Worm (Caenorhabditis elegans) whole organism, L1 larva: ENCODE measurements around the gene spig-7.

Source experiments
- C34B4.2 ChIP-seq: sonication (generic microtip); optimal IDR thresholded peaks from 2 replicates; lab custom pipeline; 2017; ENCODE audit warnings: mild to moderate bottlenecking, missing genetic modification characterization, missing compliant biosample characterization
- Y116A8C.19 ChIP-seq: sonication (generic microtip); optimal IDR thresholded peaks from 2 replicates; lab custom pipeline; 2016; ENCODE audit warnings: missing compliant biosample characterization, missing genetic modification characterization, borderline replicate concordance
- ama-1 ChIP-seq: fragments of 150-350 bp; optimal IDR thresholded peaks from 2 replicates; lab custom pipeline; 2014
- blmp-1 ChIP-seq: fragments of 150-350 bp; optimal IDR thresholded peaks from 2 replicates; lab custom pipeline; 2014; ENCODE audit warnings: missing biosample characterization, missing genetic modification characterization
- ceh-88 ChIP-seq: fragments of 200-800 bp; sonication (Bioruptor generic); IDR thresholded peaks from 2 replicates; pipeline ENCODE4 v1.3.6; 2022; ENCODE audit warnings: missing genetic modification characterization, missing compliant biosample characterization
- ces-1 ChIP-seq: fragments of 150-350 bp; optimal IDR thresholded peaks from 2 replicates; lab custom pipeline; 2014; ENCODE audit warnings: missing biosample characterization, missing genetic modification reagents, missing genetic modification characterization
- egl-13 ChIP-seq: sonication (generic microtip); optimal IDR thresholded peaks from 2 replicates; lab custom pipeline; 2016; ENCODE audit warnings: missing genotype, missing genetic modification reagents, missing genetic modification characterization, missing compliant biosample characterization
- elt-2 ChIP-seq: sonication (generic microtip); optimal IDR thresholded peaks from 2 replicates; lab custom pipeline; 2016; ENCODE audit warnings: missing genetic modification characterization, mild to moderate bottlenecking, inconsistent platforms, missing compliant biosample characterization, missing genetic modification reagents
- elt-3 ChIP-seq, 6 experiments: fragments of 150-350 bp in 1 of 6; sonication (generic microtip); optimal IDR thresholded peaks; 2 replicates each; lab custom pipeline; 2017 to 2018; ENCODE audit warnings: missing biosample characterization in 6 of 6, missing genetic modification characterization in 6 of 6, inconsistent platforms in 1 of 6
- fkh-10 ChIP-seq: sonication (generic microtip); optimal IDR thresholded peaks from 2 replicates; lab custom pipeline; 2017; ENCODE audit warnings: missing biosample characterization, missing genetic modification reagents, missing genetic modification characterization
- fkh-4 ChIP-seq: sonication (generic microtip); optimal IDR thresholded peaks from 2 replicates; lab custom pipeline; 2016; ENCODE audit warnings: missing compliant biosample characterization, missing genetic modification characterization, borderline replicate concordance
- hlh-4 ChIP-seq: sonication (generic microtip); optimal IDR thresholded peaks from 2 replicates; lab custom pipeline; 2016; ENCODE audit warnings: mild to moderate bottlenecking, missing genetic modification characterization, missing compliant biosample characterization
- hpl-2 ChIP-seq: fragments of 150-350 bp; optimal IDR thresholded peaks from 2 replicates; lab custom pipeline; 2014; ENCODE audit warnings: missing biosample characterization, missing genetic modification reagents, missing genetic modification characterization
- lin-13 ChIP-seq: fragments of 150-350 bp; optimal IDR thresholded peaks from 2 replicates; lab custom pipeline; 2014; ENCODE audit warnings: missing biosample characterization, missing genetic modification reagents, missing genetic modification characterization
- lin-14 ChIP-seq: fragments of 200-800 bp; sonication (Bioruptor generic); optimal IDR thresholded peaks from 2 replicates; lab custom pipeline; 2018; ENCODE audit warnings: mild to moderate bottlenecking, missing genetic modification characterization, moderate library complexity, missing compliant biosample characterization
- lin-15B ChIP-seq: fragments of 150-350 bp; sonication (generic microtip); optimal IDR thresholded peaks from 3 replicates; lab custom pipeline; 2014; ENCODE audit warnings: missing biosample characterization, missing genetic modification characterization
- lsy-2 ChIP-seq, 2 experiments: fragments of 150-350 bp; optimal IDR thresholded peaks; 2 replicates each; lab custom pipeline; 2014; ENCODE audit warnings: missing biosample characterization in 2 of 2, missing genetic modification characterization in 2 of 2
- mab-9 ChIP-seq: fragments of 200-800 bp; sonication (Bioruptor generic); IDR thresholded peaks from 2 replicates; pipeline ENCODE4 v1.3.6; 2022; ENCODE audit warnings: missing genetic modification reagents, missing genetic modification characterization, missing compliant biosample characterization
- mdl-1 ChIP-seq, 2 experiments: fragments of 150-350 bp; optimal IDR thresholded peaks; 2 replicates each; lab custom pipeline; 2014 to 2017; ENCODE audit warnings: missing biosample characterization in 2 of 2, missing genetic modification characterization in 2 of 2, inconsistent platforms in 1 of 2
- nhr-19 ChIP-seq: fragments of 200-800 bp; sonication (Bioruptor generic); conservative IDR thresholded peaks from 2 replicates; pipeline ENCODE4 v1.3.6; 2022; ENCODE audit warnings: missing genetic modification characterization, missing compliant biosample characterization
- nhr-20 ChIP-seq: sonication (generic microtip); optimal IDR thresholded peaks from 2 replicates; lab custom pipeline; 2016; ENCODE audit warnings: mild to moderate bottlenecking, missing genetic modification characterization, missing compliant biosample characterization
- nhr-237 ChIP-seq: fragments of 150-350 bp; optimal IDR thresholded peaks from 2 replicates; lab custom pipeline; 2014; ENCODE audit warnings: missing biosample characterization, missing genetic modification characterization
- nhr-47 ChIP-seq: sonication (generic microtip); optimal IDR thresholded peaks from 2 replicates; lab custom pipeline; 2016; ENCODE audit warnings: mild to moderate bottlenecking, missing genetic modification characterization, moderate library complexity, missing compliant biosample characterization
- nhr-71 ChIP-seq: sonication (generic microtip); optimal IDR thresholded peaks from 2 replicates; lab custom pipeline; 2016; ENCODE audit warnings: mild to moderate bottlenecking, missing genetic modification characterization, moderate library complexity, missing compliant biosample characterization
- nhr-77 ChIP-seq: fragments of 150-350 bp; optimal IDR thresholded peaks from 2 replicates; lab custom pipeline; 2014; ENCODE audit warnings: missing biosample characterization, missing genetic modification characterization
- nhr-85 ChIP-seq: sonication (generic microtip); peaks from one replicate; lab custom pipeline; 2016; ENCODE audit warnings: missing genetic modification characterization, inconsistent platforms, missing compliant biosample characterization
- pag-3 ChIP-seq: sonication (generic microtip); optimal IDR thresholded peaks from 2 replicates; lab custom pipeline; 2017; ENCODE audit warnings: missing genetic modification characterization, mild to moderate bottlenecking, missing compliant biosample characterization, antibody characterized with exemption, borderline replicate concordance; ENCODE audit not compliant: insufficient read depth
- pax-3 ChIP-seq: fragments of 200-800 bp; sonication (Bioruptor generic); optimal IDR thresholded peaks from 2 replicates; lab custom pipeline; 2018; ENCODE audit warnings: mild to moderate bottlenecking, missing genetic modification characterization, moderate library complexity, missing compliant biosample characterization
- pqm-1 ChIP-seq: sonication (generic microtip); optimal IDR thresholded peaks from 3 replicates; lab custom pipeline; 2017; ENCODE audit warnings: missing biosample characterization, missing genetic modification characterization
- snu-23 ChIP-seq: sonication (generic microtip); optimal IDR thresholded peaks from 2 replicates; lab custom pipeline; 2016; ENCODE audit warnings: missing genetic modification characterization, missing compliant biosample characterization
- sox-4 ChIP-seq: sonication (generic microtip); optimal IDR thresholded peaks from 2 replicates; lab custom pipeline; 2016; ENCODE audit warnings: missing genetic modification characterization, missing compliant biosample characterization
- sup-37 ChIP-seq: fragments of 200-800 bp; sonication (Bioruptor generic); optimal IDR thresholded peaks from 2 replicates; lab custom pipeline; 2018; ENCODE audit warnings: mild to moderate bottlenecking, missing genetic modification characterization, missing compliant biosample characterization
- tlp-1 ChIP-seq: fragments of 150-350 bp; optimal IDR thresholded peaks from 2 replicates; lab custom pipeline; 2014; ENCODE audit warnings: missing biosample characterization, missing genetic modification characterization
- unc-130 ChIP-seq: fragments of 150-350 bp; optimal IDR thresholded peaks from 2 replicates; lab custom pipeline; 2017; ENCODE audit warnings: missing biosample characterization, missing genetic modification characterization, inconsistent platforms
- unc-86 ChIP-seq: sonication (generic microtip); optimal IDR thresholded peaks from 2 replicates; lab custom pipeline; 2016; ENCODE audit warnings: missing genetic modification characterization, missing compliant biosample characterization
- unc-98 ChIP-seq: fragments of 200-800 bp; sonication (Bioruptor generic); IDR thresholded peaks from 2 replicates; pipeline ENCODE4 v1.3.6; 2022; ENCODE audit warnings: missing genetic modification characterization, missing compliant biosample characterization
- zag-1 ChIP-seq: fragments of 150-350 bp; optimal IDR thresholded peaks from 2 replicates; lab custom pipeline; 2014; ENCODE audit warnings: missing biosample characterization, missing genetic modification characterization
- zip-4 ChIP-seq: fragments of 200-800 bp; sonication (Bioruptor generic); optimal IDR thresholded peaks from 2 replicates; lab custom pipeline; 2018; ENCODE audit warnings: mild to moderate bottlenecking, missing genetic modification characterization, moderate library complexity, missing compliant biosample characterization
- ztf-4 ChIP-seq: fragments of 150-350 bp; optimal IDR thresholded peaks from 2 replicates; lab custom pipeline; 2014; ENCODE audit warnings: missing biosample characterization, missing genetic modification characterization

spig-7 gene

ce11 chrV:1494469-1494868 lies at the start of gene spig-7:
TSS of gene spig-7 (plus strand) at chrV:1494769.
- TF ChIP-seq ces-1 (no peak), ama-1 (lab: Kevin White, UChicago) (no peak), C34B4.2 (tag; lab: Kevin White, UChicago) (no peak), nhr-47 (tag; lab: Kevin White, UChicago) (no peak), hlh-4 (no peak), lin-15B (no peak), nhr-20 (tag; lab: Kevin White, UChicago) (no peak), fkh-10 (GFP tag; lab: Kevin White, UChicago) (no peak), sup-37 (GFP tag; lab: Kevin White, UChicago) (no peak), lsy-2 (tag; optimal IDR thresholded peaks at IDR 0.05; lab: Kevin White, UChicago) (no peak), nhr-77 (tag; lab: Kevin White, UChicago) (no peak), blmp-1 (tag; lab: Kevin White, UChicago) (no peak), Y116A8C.19 (tag; lab: Kevin White, UChicago) (no peak), nhr-19 (GFP tag; lab: Robert Waterston, UW) (no peak), sox-4 (tag; lab: Kevin White, UChicago) (no peak), ceh-88 (GFP tag; lab: Robert Waterston, UW) (no peak), hpl-2 (GFP tag; lab: Kevin White, UChicago) (no peak), fkh-4 (no peak), snu-23 (GFP tag; lab: Kevin White, UChicago) (no peak), nhr-237 (tag; lab: Kevin White, UChicago) (no peak)
- TF ChIP-seq, all 84 proteins: peak for 0

ce11 chrV:1445081-1445480 lies 49.5 kb upstream of the spig-7 start, which contains the start of gene cnc-5:
TSS of gene cnc-5 (plus strand) at chrV:1445381.
- TF ChIP-seq mdl-1 (tag; optimal IDR thresholded peaks at IDR 0.05; lab: Kevin White, UChicago) (no peak), elt-2 (no peak), zag-1 (tag; lab: Kevin White, UChicago) (no peak), tlp-1 (tag; lab: Kevin White, UChicago) (no peak), mab-9 (GFP tag; lab: Robert Waterston, UW) (no peak), unc-130 (no peak), unc-98 (GFP tag; lab: Robert Waterston, UW) (no peak), pag-3 (tag; lab: Kevin White, UChicago) (no peak), egl-13 (tag; lab: Kevin White, UChicago) (no peak), lin-13 (GFP tag; lab: Kevin White, UChicago) (no peak), nhr-20 (tag; lab: Kevin White, UChicago) (no peak), ama-1 (lab: Kevin White, UChicago) (no peak), zip-4 (GFP tag; lab: Kevin White, UChicago) (no peak), pax-3 (tag; lab: Kevin White, UChicago) (no peak), unc-86 (tag; lab: Kevin White, UChicago) (no peak)

- TF ChIP-seq pqm-1 (tag; lab: Kevin White, UChicago) = no peak
- TF ChIP-seq nhr-85 (tag; lab: Kevin White, UChicago) = peak; percentile 74
- peak; percentile 31 for TF ChIP-seq lin-14 (GFP tag; lab: Kevin White, UChicago)
These were observed 47.5 kb upstream of the spig-7 start, which contains the start of gene cnc-4 for ce11 chrV:1447079-1447478. TSS of gene cnc-4 (plus strand) at chrV:1447195.

ce11 chrV:1447724-1448123 lies 46.8 kb upstream of the spig-7 start, which contains the start of gene cnc-3:
TSS of gene cnc-3 (plus strand) at chrV:1448004.
- no peak for TF ChIP-seq pag-3 (tag; lab: Kevin White, UChicago)
- peak; percentile 50 for TF ChIP-seq nhr-85 (tag; lab: Kevin White, UChicago)
- TF ChIP-seq ztf-4 = peak; percentile 46
- TF ChIP-seq blmp-1 (tag; lab: Kevin White, UChicago) = peak; percentile 65
- peak in 1 of 6 experiments; percentile 16 for TF ChIP-seq elt-3 (tag; optimal IDR thresholded peaks at IDR 0.05; lab: Kevin White, UChicago)
- peak; percentile 13 for TF ChIP-seq nhr-71 (tag; lab: Kevin White, UChicago)
